Worm (Caenorhabditis elegans) whole organism, mixed stage, embryonic: ENCODE data around the gene dars-1.

Experiments used
- M03D4.4 ChIP-seq: sonication (generic microtip); optimal IDR thresholded peaks from 2 replicates; lab custom pipeline; 2017; ENCODE audit warnings: mild to moderate bottlenecking, missing genetic modification characterization, missing compliant biosample characterization
- bed-3 ChIP-seq: fragments of 200-800 bp; sonication (Bioruptor generic); optimal IDR thresholded peaks from 3 replicates; lab custom pipeline; 2018; ENCODE audit warnings: mild to moderate bottlenecking, missing genetic modification characterization, moderate library complexity, missing compliant biosample characterization
- blmp-1 ChIP-seq: fragments of 150-350 bp; optimal IDR thresholded peaks from 2 replicates; lab custom pipeline; 2014; ENCODE audit warnings: missing biosample characterization, missing genetic modification characterization
- ceh-39 ChIP-seq: fragments of 150-350 bp; optimal IDR thresholded peaks from 2 replicates; lab custom pipeline; 2014; ENCODE audit warnings: missing biosample characterization, missing genetic modification characterization
- ceh-43 ChIP-seq: fragments of 200-800 bp; sonication (Bioruptor generic); optimal IDR thresholded peaks from 2 replicates; lab custom pipeline; 2018; ENCODE audit warnings: mild to moderate bottlenecking, missing genetic modification characterization, moderate library complexity, missing compliant biosample characterization
- ceh-83 ChIP-seq: fragments of 200-800 bp; sonication (Bioruptor generic); optimal IDR thresholded peaks from 2 replicates; lab custom pipeline; 2018; ENCODE audit warnings: mild to moderate bottlenecking, missing genetic modification characterization, missing compliant biosample characterization
- ces-1 ChIP-seq: fragments of 150-350 bp; optimal IDR thresholded peaks from 2 replicates; lab custom pipeline; 2014; ENCODE audit warnings: missing biosample characterization, missing genetic modification reagents, missing genetic modification characterization
- cnd-1 ChIP-seq: fragments of 200-800 bp; sonication (Bioruptor generic); optimal IDR thresholded peaks from 2 replicates; lab custom pipeline; 2018; ENCODE audit warnings: mild to moderate bottlenecking, missing genetic modification characterization, missing compliant biosample characterization
- drap-1 ChIP-seq: fragments of 200-800 bp; sonication (Bioruptor generic); optimal IDR thresholded peaks from 3 replicates; lab custom pipeline; 2018; ENCODE audit warnings: mild to moderate bottlenecking, missing genetic modification characterization, missing compliant biosample characterization
- elt-1 ChIP-seq: sonication (generic microtip); optimal IDR thresholded peaks from 2 replicates; lab custom pipeline; 2017; ENCODE audit warnings: missing genetic modification characterization, mild to moderate bottlenecking, missing compliant biosample characterization, antibody characterized with exemption, moderate library complexity, borderline replicate concordance; ENCODE audit not compliant: insufficient read depth
- elt-3 ChIP-seq: fragments of 150-350 bp; optimal IDR thresholded peaks from 2 replicates; lab custom pipeline; 2014; ENCODE audit warnings: missing biosample characterization, missing genetic modification characterization
- flh-1 ChIP-seq: fragments of 200-800 bp; sonication (Bioruptor generic); optimal IDR thresholded peaks from 2 replicates; lab custom pipeline; 2018; ENCODE audit warnings: mild to moderate bottlenecking, missing genetic modification characterization, moderate library complexity, missing compliant biosample characterization
- ham-2 ChIP-seq: fragments of 200-800 bp; sonication (Bioruptor generic); optimal IDR thresholded peaks from 2 replicates; lab custom pipeline; 2018; ENCODE audit warnings: mild to moderate bottlenecking, missing genetic modification characterization, missing compliant biosample characterization
- hlh-1 ChIP-seq: fragments of 150-350 bp; optimal IDR thresholded peaks from 2 replicates; lab custom pipeline; 2014; ENCODE audit warnings: missing biosample characterization, missing genetic modification reagents, missing genetic modification characterization
- lin-13 ChIP-seq: fragments of 150-350 bp; optimal IDR thresholded peaks from 2 replicates; lab custom pipeline; 2014; ENCODE audit warnings: missing biosample characterization, missing genetic modification characterization
- lin-32 ChIP-seq: fragments of 200-800 bp; sonication (Bioruptor generic); optimal IDR thresholded peaks from 2 replicates; lab custom pipeline; 2018; ENCODE audit warnings: mild to moderate bottlenecking, missing genetic modification characterization, missing compliant biosample characterization
- lsy-2 ChIP-seq: fragments of 150-350 bp; optimal IDR thresholded peaks from 2 replicates; lab custom pipeline; 2014; ENCODE audit warnings: missing biosample characterization, missing genetic modification characterization
- mab-5 ChIP-seq: fragments of 150-350 bp; optimal IDR thresholded peaks from 2 replicates; lab custom pipeline; 2014; ENCODE audit warnings: missing biosample characterization, missing genetic modification characterization
- mep-1 ChIP-seq: fragments of 150-350 bp; optimal IDR thresholded peaks from 2 replicates; lab custom pipeline; 2017; ENCODE audit warnings: missing biosample characterization, missing genetic modification reagents, missing genetic modification characterization, inconsistent platforms
- mls-2 ChIP-seq: sonication (generic microtip); optimal IDR thresholded peaks from 2 replicates; lab custom pipeline; 2016; ENCODE audit warnings: mild to moderate bottlenecking, missing genetic modification characterization, moderate library complexity, missing compliant biosample characterization
- nhr-12 ChIP-seq: fragments of 150-350 bp; optimal IDR thresholded peaks from 2 replicates; lab custom pipeline; 2014; ENCODE audit warnings: missing biosample characterization, missing genetic modification characterization
- nhr-2 ChIP-seq: fragments of 150-350 bp; optimal IDR thresholded peaks from 2 replicates; lab custom pipeline; 2014; ENCODE audit warnings: missing biosample characterization, missing genetic modification characterization
- nhr-237 ChIP-seq: fragments of 150-350 bp; optimal IDR thresholded peaks from 2 replicates; lab custom pipeline; 2014; ENCODE audit warnings: missing biosample characterization, missing genetic modification characterization
- nhr-28 ChIP-seq: fragments of 150-350 bp; optimal IDR thresholded peaks from 2 replicates; lab custom pipeline; 2014; ENCODE audit warnings: missing biosample characterization, missing genetic modification characterization
- nhr-76 ChIP-seq: sonication (generic microtip); optimal IDR thresholded peaks from 2 replicates; lab custom pipeline; 2017; ENCODE audit warnings: missing biosample characterization, missing genetic modification characterization
- pha-4 ChIP-seq: fragments of 150-350 bp; optimal IDR thresholded peaks from 2 replicates; lab custom pipeline; 2018; ENCODE audit warnings: missing biosample characterization, missing genetic modification reagents, missing genetic modification characterization
- sem-2 ChIP-seq: fragments of 200-800 bp; sonication (Bioruptor generic); optimal IDR thresholded peaks from 2 replicates; lab custom pipeline; 2018; ENCODE audit warnings: mild to moderate bottlenecking, missing genetic modification characterization, missing compliant biosample characterization
- snpc-4 ChIP-seq: fragments of 150-350 bp; optimal IDR thresholded peaks from 2 replicates; lab custom pipeline; 2014; ENCODE audit warnings: missing biosample characterization, missing genetic modification characterization
- sptf-1 ChIP-seq: sonication (generic microtip); optimal IDR thresholded peaks from 2 replicates; lab custom pipeline; 2017; ENCODE audit warnings: mild to moderate bottlenecking, missing genetic modification characterization, moderate library complexity, missing compliant biosample characterization
- tbx-8 ChIP-seq: fragments of 200-800 bp; sonication (Bioruptor generic); optimal IDR thresholded peaks from 2 replicates; lab custom pipeline; 2018; ENCODE audit warnings: mild to moderate bottlenecking, missing genetic modification characterization, moderate library complexity, missing compliant biosample characterization
- unc-120 ChIP-seq: sonication (generic microtip); optimal IDR thresholded peaks from 2 replicates; lab custom pipeline; 2017; ENCODE audit warnings: missing genetic modification characterization, missing compliant biosample characterization; ENCODE audit not compliant: poor library complexity, severe bottlenecking
- unc-39 ChIP-seq: fragments of 150-350 bp; optimal IDR thresholded peaks from 2 replicates; lab custom pipeline; 2014; ENCODE audit warnings: missing biosample characterization, missing genetic modification characterization
- unc-62 ChIP-seq: fragments of 150-350 bp; optimal IDR thresholded peaks from 2 replicates; lab custom pipeline; 2014; ENCODE audit warnings: missing biosample characterization, missing genetic modification reagents, missing genetic modification characterization
- zip-8 ChIP-seq: fragments of 150-350 bp; optimal IDR thresholded peaks from 2 replicates; lab custom pipeline; 2014; ENCODE audit warnings: missing biosample characterization, missing genetic modification characterization
- ztf-11 ChIP-seq: fragments of 150-350 bp; optimal IDR thresholded peaks from 2 replicates; lab custom pipeline; 2014; ENCODE audit warnings: missing biosample characterization, missing genetic modification characterization

The dars-1 gene

DNA sequence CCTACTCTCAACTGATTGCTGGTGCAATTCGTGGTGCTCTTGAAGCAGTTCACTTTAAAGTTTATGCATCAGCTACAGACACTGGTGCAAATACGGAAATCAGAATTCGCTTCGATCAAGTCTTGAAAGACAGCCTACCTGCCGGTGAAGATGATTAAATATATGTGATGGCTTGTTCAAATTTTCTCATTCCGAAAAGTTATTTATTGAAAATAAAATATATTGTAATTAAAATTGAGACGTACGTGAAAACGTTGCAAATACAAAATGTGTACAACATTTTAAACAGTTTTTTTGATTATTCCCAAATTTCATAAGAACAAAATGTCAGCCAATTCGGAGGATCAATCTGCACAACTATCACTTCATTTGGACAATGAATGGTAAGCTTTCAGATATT is 35.8 kb upstream of the dars-1 start, which contains the start of gene ZK1098.6:
TSS of gene ZK1098.6 (plus strand) at position 301 of the 400 bp plus-strand sequence.
- no peak for TF ChIP-seq drap-1 (GFP tag; lab: Kevin White, UChicago)
- no peak for TF ChIP-seq elt-3 (tag; lab: Kevin White, UChicago)
- TF ChIP-seq sptf-1 (tag; lab: Kevin White, UChicago): no peak
- TF ChIP-seq pha-4 (tag; lab: Kevin White, UChicago): no peak
- TF ChIP-seq ceh-83 (GFP tag; lab: Kevin White, UChicago): no peak
- TF ChIP-seq ztf-11: no peak
- TF ChIP-seq ceh-39 (tag; lab: Kevin White, UChicago): no peak
- TF ChIP-seq ceh-43: no peak
- TF ChIP-seq cnd-1 (tag; lab: Kevin White, UChicago): no peak
- TF ChIP-seq flh-1 (GFP tag; lab: Kevin White, UChicago): no peak
- no peak for TF ChIP-seq nhr-12 (tag; lab: Kevin White, UChicago)
- TF ChIP-seq snpc-4: no peak
- no peak for TF ChIP-seq lin-13 (tag; lab: Kevin White, UChicago)
- no peak for TF ChIP-seq ham-2 (GFP tag; lab: Kevin White, UChicago)
- TF ChIP-seq lin-32 (GFP tag; lab: Kevin White, UChicago): no peak
- no peak for TF ChIP-seq nhr-28
- TF ChIP-seq unc-39 (tag; lab: Kevin White, UChicago): no peak
- TF ChIP-seq nhr-76 (tag; lab: Kevin White, UChicago): no peak
- TF ChIP-seq elt-1 (tag; lab: Kevin White, UChicago): no peak
- TF ChIP-seq, all 35 proteins: peak for 0

DNA sequence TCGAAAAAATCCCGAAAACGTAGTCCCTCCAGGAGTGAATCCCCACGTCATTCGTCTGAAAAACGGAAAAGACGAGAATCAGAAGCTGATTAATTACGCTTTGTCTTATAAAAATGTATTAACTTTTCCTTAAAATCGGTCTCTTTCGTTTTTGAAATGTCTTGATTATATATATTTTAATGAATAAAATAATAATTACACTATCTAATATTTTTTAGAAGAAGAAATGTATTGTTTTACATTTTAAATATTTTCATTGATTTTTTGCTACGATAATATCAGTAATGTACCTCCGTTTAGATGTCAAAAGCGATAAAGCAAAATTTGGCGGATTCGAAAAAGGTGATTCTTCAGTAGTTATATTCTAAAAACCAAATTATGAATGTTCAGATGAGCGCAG is 34.2 kb upstream of the dars-1 start, which contains the start of gene trpp-3:
TSS of gene trpp-3 (plus strand) at position 301 of the 400 bp plus-strand sequence.
- TF ChIP-seq ceh-43 (no peak), elt-3 (tag; lab: Kevin White, UChicago) (no peak), nhr-2 (tag; lab: Kevin White, UChicago) (no peak), tbx-8 (GFP tag; lab: Kevin White, UChicago) (no peak), nhr-28 (no peak), zip-8 (tag; lab: Kevin White, UChicago) (no peak), snpc-4 (no peak), drap-1 (GFP tag; lab: Kevin White, UChicago) (no peak), ceh-83 (GFP tag; lab: Kevin White, UChicago) (no peak), mep-1 (no peak)

DNA sequence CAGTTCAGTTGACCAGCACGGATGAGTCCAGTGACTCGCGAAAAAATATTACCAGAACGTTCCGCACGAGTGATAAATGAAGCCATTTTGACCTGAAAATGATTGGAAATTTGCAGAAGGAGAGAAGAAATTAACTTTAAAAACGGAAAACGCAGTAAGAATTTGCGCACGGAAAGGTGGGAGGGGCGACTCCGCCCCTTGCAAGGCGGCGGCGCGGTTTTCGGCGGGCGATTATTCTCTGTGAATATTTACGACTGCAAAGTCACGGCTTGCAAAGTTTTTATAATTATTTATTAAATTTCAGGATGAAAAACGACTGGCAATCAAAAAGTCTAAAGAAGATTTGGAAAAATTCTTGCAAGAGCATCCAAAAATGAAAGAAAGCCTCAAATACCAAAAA is 32.6 kb upstream of the dars-1 start, which contains the start of gene mrps-23:
TSS of gene mrps-23 (minus strand) at position 92 of the 400 bp plus-strand sequence.
- TF ChIP-seq blmp-1 (tag; lab: Kevin White, UChicago) (no peak), ceh-83 (GFP tag; lab: Kevin White, UChicago) (peak; percentile 13), mep-1 (peak; percentile 16), lsy-2 (tag; lab: Kevin White, UChicago) (peak; percentile 36), unc-39 (tag; lab: Kevin White, UChicago) (no peak)

DNA sequence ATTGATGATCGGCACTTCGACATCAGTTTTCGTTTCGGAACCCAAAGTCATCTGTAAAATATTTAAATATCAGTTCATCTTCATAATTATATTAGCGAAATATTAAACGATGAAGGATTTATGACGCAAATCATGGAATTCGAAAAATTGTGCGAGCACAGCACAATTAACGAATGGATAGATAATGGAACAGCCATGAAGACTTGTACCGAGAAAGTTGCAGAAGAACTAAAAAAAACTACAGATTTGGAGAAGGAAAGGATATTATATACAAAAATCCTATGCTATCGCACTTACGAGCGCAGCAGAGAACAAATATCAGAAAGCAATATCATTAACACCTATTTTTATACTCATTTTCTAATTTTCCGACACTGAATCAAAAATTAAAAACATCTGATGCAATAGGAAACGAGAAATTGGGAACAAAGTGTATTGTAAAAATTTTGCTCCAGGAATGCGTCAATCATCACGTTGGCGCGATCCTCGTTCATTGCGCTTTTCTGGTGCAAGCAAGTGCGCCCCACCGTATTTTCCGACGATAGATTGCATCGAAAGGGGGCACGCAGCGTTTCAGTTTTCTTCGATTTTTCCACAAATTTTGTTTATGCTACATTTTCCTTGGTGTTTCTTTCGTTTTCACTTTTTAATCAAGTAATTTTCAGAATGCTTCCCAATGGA is 30.5 kb upstream of the dars-1 start, which contains the start of the genes clu-1 and prp-40:
TSS of gene clu-1 (minus strand) at position 51 of the 681 bp plus-strand sequence.
TSS of gene prp-40 (plus strand) at position 666 of the 681 bp plus-strand sequence.
- TF ChIP-seq ceh-39 (tag; lab: Kevin White, UChicago) (peak; percentile 58), elt-3 (tag; lab: Kevin White, UChicago) (no peak), mab-5 (no peak), M03D4.4 (tag; lab: Kevin White, UChicago) (no peak), nhr-237 (tag; lab: Kevin White, UChicago) (peak; percentile 75), tbx-8 (GFP tag; lab: Kevin White, UChicago) (no peak), mep-1 (peak; percentile 63), lin-32 (GFP tag; lab: Kevin White, UChicago) (no peak), pha-4 (tag; lab: Kevin White, UChicago) (peak; percentile 88), nhr-12 (tag; lab: Kevin White, UChicago) (no peak), flh-1 (GFP tag; lab: Kevin White, UChicago) (no peak), sptf-1 (tag; lab: Kevin White, UChicago) (no peak), lsy-2 (tag; lab: Kevin White, UChicago) (peak; percentile 82), unc-120 (tag; lab: Kevin White, UChicago) (peak; percentile 30), cnd-1 (tag; lab: Kevin White, UChicago) (no peak), bed-3 (no peak), ces-1 (GFP tag; lab: Kevin White, UChicago) (peak; percentile 72), ceh-83 (GFP tag; lab: Kevin White, UChicago) (no peak), unc-62 (GFP tag; lab: Kevin White, UChicago) (peak; percentile 24), ham-2 (GFP tag; lab: Kevin White, UChicago) (no peak), ztf-11 (no peak), nhr-76 (tag; lab: Kevin White, UChicago) (no peak), sem-2 (GFP tag; lab: Kevin White, UChicago) (no peak), unc-39 (tag; lab: Kevin White, UChicago) (no peak), nhr-28 (no peak), ceh-43 (no peak), elt-1 (tag; lab: Kevin White, UChicago) (peak; percentile 13), lin-13 (tag; lab: Kevin White, UChicago) (peak; percentile 81), snpc-4 (no peak), nhr-2 (tag; lab: Kevin White, UChicago) (no peak), blmp-1 (tag; lab: Kevin White, UChicago) (no peak), drap-1 (GFP tag; lab: Kevin White, UChicago) (peak; percentile 15), mls-2 (tag; lab: Kevin White, UChicago) (no peak), zip-8 (tag; lab: Kevin White, UChicago) (no peak), hlh-1 (tag; lab: Kevin White, UChicago) (peak; percentile 36)
- TF ChIP-seq, all 35 proteins: peak for 12
